Fruit fly (Drosophila melanogaster): Measurements from ENCODE around the gene CG13127.

dm6 chr2L:10004574-10004973, 21.9 kb upstream of the CG13127 start:
- TF ChIP-seq Dll (optimal IDR thresholded peaks at IDR 0.05) (no peak), EcR (GFP tag; optimal IDR thresholded peaks at IDR 0.05) (no peak), pan (optimal IDR thresholded peaks at IDR 0.05) (no peak), usp (GFP tag; optimal IDR thresholded peaks at IDR 0.05) (no peak), CG8478 (optimal IDR thresholded peaks at IDR 0.05) (no peak)
